Worm (Caenorhabditis elegans) whole organism, midembryonic: ENCODE data around the gene ceh-24.

Source experiments
- T22C8.4 ChIP-seq: fragments of 200-800 bp; sonication (Bioruptor generic); IDR thresholded peaks from 2 replicates; pipeline ENCODE4 v1.3.6; 2022; ENCODE audit warnings: missing genetic modification characterization, missing compliant biosample characterization
- cog-1 ChIP-seq: sonication (generic microtip); optimal IDR thresholded peaks from 2 replicates; lab custom pipeline; 2016; ENCODE audit warnings: missing genetic modification characterization, missing compliant biosample characterization
- flt-1 ChIP-seq: fragments of 200-800 bp; sonication (Bioruptor generic); IDR thresholded peaks from 2 replicates; pipeline ENCODE4 v1.3.6; 2022; ENCODE audit warnings: missing genetic modification characterization, missing compliant biosample characterization
- klf-2 ChIP-seq: fragments of 200-800 bp; sonication (Bioruptor generic); conservative IDR thresholded peaks from 2 replicates; pipeline ENCODE4 v1.3.6; 2022; ENCODE audit warnings: missing genetic modification reagents, missing genetic modification characterization, missing compliant biosample characterization
- med-1 ChIP-seq: sonication (generic microtip); optimal IDR thresholded peaks from 2 replicates; lab custom pipeline; 2017; ENCODE audit warnings: missing genetic modification characterization, mild to moderate bottlenecking, missing compliant biosample characterization, antibody characterized with exemption, missing genetic modification reagents; ENCODE audit not compliant: insufficient read depth
- ref-1 ChIP-seq: fragments of 200-800 bp; sonication (Bioruptor generic); conservative IDR thresholded peaks from 2 replicates; pipeline ENCODE4 v1.3.6; 2022; ENCODE audit warnings: missing genetic modification reagents, missing genetic modification characterization, missing compliant biosample characterization
- tab-1 ChIP-seq: fragments of 200-800 bp; sonication (Bioruptor generic); IDR thresholded peaks from 2 replicates; pipeline ENCODE4 v1.3.6; 2022; ENCODE audit warnings: missing genetic modification characterization, missing compliant biosample characterization
- ztf-23 ChIP-seq: fragments of 200-800 bp; sonication (Bioruptor generic); IDR thresholded peaks from 2 replicates; pipeline ENCODE4 v1.3.6; 2022; ENCODE audit warnings: missing genetic modification reagents, missing genetic modification characterization, missing compliant biosample characterization
- ztf-29 ChIP-seq: fragments of 200-800 bp; sonication (Bioruptor generic); IDR thresholded peaks from 2 replicates; pipeline ENCODE4 v1.3.6; 2022; ENCODE audit warnings: missing genetic modification reagents, missing genetic modification characterization, missing compliant biosample characterization

Gene ceh-24

ce11 chrV:13812931-13813330, at the start of gene ceh-24:
Gene ceh-24, plus strand, starts transcription at chrV:13813231.
- TF ChIP-seq cog-1 (tag; lab: Kevin White, UChicago) (no peak), flt-1 (GFP tag; lab: Robert Waterston, UW) (no peak), ztf-23 (GFP tag; lab: Robert Waterston, UW) (no peak), ztf-29 (GFP tag; lab: Robert Waterston, UW) (no peak), tab-1 (no peak)

ce11 chrV:13763723-13764122, 49.3 kb upstream of the ceh-24 start:
- TF ChIP-seq ref-1 (GFP tag; lab: Robert Waterston, UW) (no peak), T22C8.4 (no peak), med-1 (GFP tag; lab: Kevin White, UChicago) (no peak), tab-1 (no peak)

DNA sequence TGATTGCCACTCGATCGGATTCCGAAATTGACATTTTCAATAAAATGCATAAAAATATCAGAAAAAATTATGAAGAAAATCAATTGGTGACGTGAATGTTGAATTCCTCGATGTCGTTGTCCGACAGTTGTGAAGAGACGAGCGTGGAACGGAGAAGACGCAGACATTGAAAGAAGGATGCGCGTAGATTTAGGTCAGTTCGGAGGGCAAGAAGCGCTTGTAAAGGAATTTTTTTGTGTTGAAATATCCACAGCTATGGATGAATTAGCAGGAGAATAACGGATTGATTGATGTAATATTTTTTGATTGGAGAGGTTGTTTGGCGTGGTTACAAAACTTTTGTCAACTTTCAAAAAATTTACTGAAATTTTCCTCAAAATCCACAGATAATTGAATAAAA, 44.6 kb upstream of the ceh-24 start, which contains the start of gene F20G2.3:
Gene F20G2.3, minus strand, starts transcription at position 101 of the 400 bp plus-strand sequence.
- TF ChIP-seq T22C8.4 (no peak), ztf-29 (GFP tag; lab: Robert Waterston, UW) (no peak), cog-1 (tag; lab: Kevin White, UChicago) (no peak), klf-2 (GFP tag; lab: Robert Waterston, UW) (no peak), flt-1 (GFP tag; lab: Robert Waterston, UW) (no peak), tab-1 (no peak), ref-1 (GFP tag; lab: Robert Waterston, UW) (no peak), med-1 (GFP tag; lab: Kevin White, UChicago) (no peak), ztf-23 (GFP tag; lab: Robert Waterston, UW) (no peak)

DNA sequence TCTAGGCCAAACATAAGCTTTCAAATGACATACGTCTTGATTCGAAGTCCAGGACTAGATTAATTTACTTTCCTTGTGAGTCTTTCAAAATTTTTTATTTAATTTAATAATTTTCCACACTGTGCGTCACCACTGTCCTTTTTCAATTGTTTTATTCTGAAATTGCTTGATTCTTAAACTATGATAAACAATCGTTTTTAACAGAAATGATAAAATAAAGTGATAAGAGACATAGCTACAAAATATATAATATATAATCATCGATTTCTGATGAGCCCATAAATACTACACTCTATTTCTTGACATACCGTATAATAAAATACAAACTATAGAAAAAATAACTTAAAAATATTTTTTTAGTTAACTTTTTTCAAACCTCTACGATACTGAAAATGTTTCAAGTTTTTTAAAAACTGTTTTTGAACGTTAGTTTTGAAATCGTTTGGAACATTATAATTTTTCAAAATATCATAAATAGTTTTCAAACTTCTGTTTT, 44.0 kb upstream of the ceh-24 start, which contains the start of gene nas-24:
Gene nas-24, plus strand, starts transcription at position 446 of the 496 bp plus-strand sequence.
- TF ChIP-seq med-1 (GFP tag; lab: Kevin White, UChicago) (no peak), ztf-29 (GFP tag; lab: Robert Waterston, UW) (no peak), flt-1 (GFP tag; lab: Robert Waterston, UW) (no peak), klf-2 (GFP tag; lab: Robert Waterston, UW) (no peak), tab-1 (no peak), ref-1 (GFP tag; lab: Robert Waterston, UW) (no peak), T22C8.4 (no peak), cog-1 (tag; lab: Kevin White, UChicago) (no peak), ztf-23 (GFP tag; lab: Robert Waterston, UW) (no peak)

- TF ChIP-seq ref-1 (GFP tag; lab: Robert Waterston, UW), result no peak
- TF ChIP-seq ztf-29 (GFP tag; lab: Robert Waterston, UW), result no peak
- TF ChIP-seq klf-2 (GFP tag; lab: Robert Waterston, UW), result no peak
- TF ChIP-seq med-1 (GFP tag; lab: Kevin White, UChicago), result no peak
- no peak for TF ChIP-seq flt-1 (GFP tag; lab: Robert Waterston, UW)
- no peak for TF ChIP-seq T22C8.4
- TF ChIP-seq ztf-23 (GFP tag; lab: Robert Waterston, UW), result no peak
- no peak for TF ChIP-seq cog-1 (tag; lab: Kevin White, UChicago)
- no peak for TF ChIP-seq tab-1
Measured at ce11 chrV:13771209-13771608, 41.8 kb upstream of the ceh-24 start, which contains the start of gene F20G2.5. Gene F20G2.5, plus strand, starts transcription at chrV:13771509.

- TF ChIP-seq ztf-23 (GFP tag; lab: Robert Waterston, UW) (no peak), T22C8.4 (no peak), med-1 (GFP tag; lab: Kevin White, UChicago) (no peak), flt-1 (GFP tag; lab: Robert Waterston, UW) (no peak), tab-1 (no peak), cog-1 (tag; lab: Kevin White, UChicago) (no peak), ztf-29 (GFP tag; lab: Robert Waterston, UW) (no peak), klf-2 (GFP tag; lab: Robert Waterston, UW) (no peak), ref-1 (GFP tag; lab: Robert Waterston, UW) (no peak)
Measured at ce11 chrV:13775529-13775928, 37.5 kb upstream of the ceh-24 start, which contains the start of gene F53C11.1. Gene F53C11.1, plus strand, starts transcription at chrV:13775796.

DNA sequence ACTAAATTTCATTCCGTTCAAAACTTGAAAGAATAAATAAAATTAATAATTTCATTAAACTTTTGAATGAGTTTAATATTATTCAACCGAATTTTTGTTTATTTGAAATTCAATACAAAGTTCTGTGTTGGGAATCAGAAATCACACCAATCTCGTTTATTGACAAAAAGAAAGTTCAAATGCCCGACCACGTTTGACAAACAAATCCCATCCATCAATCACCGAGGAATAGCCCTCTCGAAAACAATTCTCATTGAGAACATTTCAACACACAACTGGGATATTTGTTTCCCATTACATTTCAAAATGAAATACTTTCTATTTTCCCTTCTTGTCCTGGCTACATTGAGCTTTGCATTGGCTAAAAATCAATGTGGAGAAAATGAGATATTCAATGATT, 35.2 kb upstream of the ceh-24 start, which contains the start of gene F53C11.9:
Gene F53C11.9, plus strand, starts transcription at position 159 of the 400 bp plus-strand sequence.
- no peak for TF ChIP-seq ztf-29 (GFP tag; lab: Robert Waterston, UW)
- TF ChIP-seq T22C8.4, result no peak
- no peak for TF ChIP-seq ztf-23 (GFP tag; lab: Robert Waterston, UW)
- TF ChIP-seq tab-1, result no peak
- no peak for TF ChIP-seq ref-1 (GFP tag; lab: Robert Waterston, UW)
- TF ChIP-seq flt-1 (GFP tag; lab: Robert Waterston, UW), result no peak
- TF ChIP-seq med-1 (GFP tag; lab: Kevin White, UChicago), result no peak
- TF ChIP-seq klf-2 (GFP tag; lab: Robert Waterston, UW), result no peak
- no peak for TF ChIP-seq cog-1 (tag; lab: Kevin White, UChicago)

ce11 chrV:13780902-13781301, 32.1 kb upstream of the ceh-24 start:
- TF ChIP-seq klf-2 (GFP tag; lab: Robert Waterston, UW) (no peak), ztf-23 (GFP tag; lab: Robert Waterston, UW) (no peak), T22C8.4 (no peak), flt-1 (GFP tag; lab: Robert Waterston, UW) (no peak), cog-1 (tag; lab: Kevin White, UChicago) (no peak), ztf-29 (GFP tag; lab: Robert Waterston, UW) (no peak), med-1 (GFP tag; lab: Kevin White, UChicago) (no peak), ref-1 (GFP tag; lab: Robert Waterston, UW) (no peak), tab-1 (no peak)

ce11 chrV:13782190-13782589, 30.8 kb upstream of the ceh-24 start, which contains the start of gene decr-1.1:
Gene decr-1.1, plus strand, starts transcription at chrV:13782399.
- TF ChIP-seq flt-1 (GFP tag; lab: Robert Waterston, UW), result no peak
- TF ChIP-seq klf-2 (GFP tag; lab: Robert Waterston, UW), result no peak
- no peak for TF ChIP-seq tab-1
- no peak for TF ChIP-seq ztf-29 (GFP tag; lab: Robert Waterston, UW)
- no peak for TF ChIP-seq T22C8.4
- TF ChIP-seq med-1 (GFP tag; lab: Kevin White, UChicago), result no peak
- TF ChIP-seq cog-1 (tag; lab: Kevin White, UChicago), result no peak
- no peak for TF ChIP-seq ztf-23 (GFP tag; lab: Robert Waterston, UW)
- TF ChIP-seq ref-1 (GFP tag; lab: Robert Waterston, UW), result no peak
